Worm (Caenorhabditis elegans): ENCODE results near the gene mig-2.

DNA sequence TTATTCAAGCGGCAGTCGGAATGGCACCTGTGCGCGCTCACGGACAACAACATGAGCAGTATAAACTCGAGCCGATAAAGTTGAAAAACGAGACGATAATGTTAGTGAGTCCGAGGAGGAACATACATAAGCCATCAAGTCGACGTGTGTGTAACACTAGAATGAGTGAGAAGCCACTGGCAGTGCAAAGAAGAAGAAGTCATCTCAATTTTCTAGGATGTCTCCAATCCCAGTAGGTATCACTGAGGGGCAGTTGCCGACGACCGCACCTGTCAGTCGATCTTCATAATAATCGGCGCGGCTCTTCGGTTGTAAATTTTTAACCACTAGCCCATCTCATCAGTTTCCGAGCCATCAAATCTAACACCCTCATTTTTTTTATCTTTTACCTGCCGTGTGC, 11.7 kb downstream of the mig-2 start:
- TF ChIP-seq mdl-1 (tag; optimal IDR thresholded peaks at IDR 0.05) (no peak), ama-1 (optimal IDR thresholded peaks at IDR 0.05) (no peak), dpl-1 (GFP tag; optimal IDR thresholded peaks at IDR 0.05) (no peak), nhr-237 (tag; optimal IDR thresholded peaks at IDR 0.05) (no peak), nhr-28 (tag; optimal IDR thresholded peaks at IDR 0.05) (no peak), mes-2 (tag; optimal IDR thresholded peaks at IDR 0.05; ENCODE audit: poor library complexity, severe bottlenecking) (no peak), aly-2 (tag; optimal IDR thresholded peaks at IDR 0.05) (no peak), mdt-29 (GFP tag; IDR thresholded peaks at IDR 0.05) (no peak), nhr-6 (tag; optimal IDR thresholded peaks at IDR 0.05) (no peak), hif-1 (tag; optimal IDR thresholded peaks at IDR 0.05) (no peak), madf-5 (GFP tag; IDR thresholded peaks at IDR 0.05) (no peak)
